Fruit fly (Drosophila melanogaster) Kc167 (cell line): ENCODE data around the gene CG14395.

Source experiments
- Myc ChIP-seq: fragments of >200 bp; optimal IDR thresholded peaks from 2 replicates; lab custom pipeline; 2017; ENCODE audit warnings: missing external identifiers
- Sin3A ChIP-seq: fragments of >200 bp; optimal IDR thresholded peaks from 2 replicates; lab custom pipeline; 2018; ENCODE audit warnings: missing external identifiers
- h ChIP-seq: fragments of >200 bp; optimal IDR thresholded peaks from 3 replicates; lab custom pipeline; 2018; ENCODE audit warnings: missing external identifiers
- insv ChIP-seq: fragments of >200 bp; optimal IDR thresholded peaks from 3 replicates; lab custom pipeline; 2018; ENCODE audit warnings: missing external identifiers
- psq ChIP-seq: fragments of >200 bp; optimal IDR thresholded peaks from 2 replicates; lab custom pipeline; 2017; ENCODE audit warnings: missing external identifiers

dm6 chr3R:12715253-12715652 is 52.6 kb downstream of the CG14395 start:
- TF ChIP-seq insv (lab: Kevin White, UChicago) (no peak), h (lab: Kevin White, UChicago) (no peak), psq (no peak), Myc (lab: Kevin White, UChicago) (no peak), Sin3A (no peak)
